Fruit fly (Drosophila melanogaster) whole organism, embryonic: ENCODE measurements around the gene Rbm13.
A peak's percentile ranks its signal among the peaks of the same experiment; 100 is the strongest.

ENCODE experiments used
- Abd-B ChIP-seq: fragments of 200-800 bp; sonication (Bioruptor generic); optimal IDR thresholded peaks from 2 replicates; lab custom pipeline; 2018; ENCODE audit warnings: missing biosample characterization, mild to moderate bottlenecking, missing genetic modification characterization, moderate library complexity
- Atf3 ChIP-seq: fragments of 200-800 bp; sonication (Bioruptor generic); optimal IDR thresholded peaks from 3 replicates; lab custom pipeline; 2016; ENCODE audit warnings: missing biosample characterization, missing genetic modification characterization
- Atf6 ChIP-seq: fragments of 200-800 bp; sonication (Bioruptor generic); IDR thresholded peaks from 2 replicates; pipeline ENCODE4 v1.3.6; 2022; ENCODE audit warnings: missing biosample characterization, missing genetic modification characterization
- Bdp1 ChIP-seq: fragments of 200-800 bp; sonication (Bioruptor generic); optimal IDR thresholded peaks from 3 replicates; lab custom pipeline; 2016; ENCODE audit warnings: missing biosample characterization, missing genetic modification characterization
- CG1024 ChIP-seq: fragments of 200-800 bp; sonication (Bioruptor generic); IDR thresholded peaks from 2 replicates; pipeline ENCODE4 v1.3.6; 2022; ENCODE audit warnings: missing biosample characterization, missing genetic modification characterization
- CG12769 ChIP-seq: fragments of 200-800 bp; sonication (Bioruptor generic); optimal IDR thresholded peaks from 2 replicates; lab custom pipeline; 2019; ENCODE audit warnings: missing biosample characterization, mild to moderate bottlenecking, missing genetic modification characterization, moderate library complexity
- CG16863 ChIP-seq: fragments of 200-800 bp; sonication (Bioruptor generic); optimal IDR thresholded peaks from 3 replicates; lab custom pipeline; 2016; ENCODE audit warnings: missing biosample characterization, missing genetic modification characterization
- CG17186 ChIP-seq: fragments of 200-800 bp; sonication (Bioruptor generic); optimal IDR thresholded peaks from 3 replicates; lab custom pipeline; 2017; ENCODE audit warnings: missing biosample characterization, missing genetic modification reagents, missing genetic modification characterization
- CG2199 ChIP-seq: fragments of 200-800 bp; sonication (Bioruptor generic); IDR thresholded peaks from 3 replicates; pipeline ENCODE4 v1.3.6; 2022; ENCODE audit warnings: missing biosample characterization, missing genetic modification characterization
- CG2202 ChIP-seq: fragments of 200-800 bp; sonication (Bioruptor generic); optimal IDR thresholded peaks from 2 replicates; lab custom pipeline; 2018; ENCODE audit warnings: missing biosample characterization, mild to moderate bottlenecking, missing genetic modification characterization
- CG31224 ChIP-seq: fragments of 200-800 bp; sonication (Bioruptor generic); IDR thresholded peaks from 2 replicates; pipeline ENCODE4 v1.3.6; 2022; ENCODE audit warnings: missing biosample characterization, missing genetic modification characterization
- CG4282 ChIP-seq: fragments of 200-800 bp; sonication (Bioruptor generic); optimal IDR thresholded peaks from 2 replicates; lab custom pipeline; 2016; ENCODE audit warnings: missing biosample characterization, missing genetic modification characterization
- CG4328 ChIP-seq: fragments of 200-800 bp; sonication (Bioruptor generic); optimal IDR thresholded peaks from 3 replicates; lab custom pipeline; 2017; ENCODE audit warnings: missing biosample characterization, missing genetic modification reagents, missing genetic modification characterization
- CG4424 ChIP-seq: fragments of 200-800 bp; sonication (Bioruptor generic); optimal IDR thresholded peaks from 3 replicates; lab custom pipeline; 2016; ENCODE audit warnings: missing biosample characterization, missing genetic modification characterization
- CG6683 ChIP-seq: fragments of 200-800 bp; sonication (Bioruptor generic); optimal IDR thresholded peaks from 2 replicates; lab custom pipeline; 2017; ENCODE audit warnings: missing biosample characterization, mild to moderate bottlenecking, missing genetic modification characterization, missing genetic modification reagents
- CG6765 ChIP-seq: fragments of 200-800 bp; sonication (Bioruptor generic); optimal IDR thresholded peaks from 3 replicates; lab custom pipeline; 2017; ENCODE audit warnings: missing biosample characterization, mild to moderate bottlenecking, missing genetic modification characterization
- CG7839 ChIP-seq: fragments of 200-800 bp; sonication (Bioruptor generic); optimal IDR thresholded peaks from 3 replicates; lab custom pipeline; 2018; ENCODE audit warnings: missing biosample characterization, mild to moderate bottlenecking, missing genetic modification characterization, moderate library complexity
- CG7987 ChIP-seq: fragments of 200-800 bp; sonication (Bioruptor generic); optimal IDR thresholded peaks from 2 replicates; lab custom pipeline; 2018; ENCODE audit warnings: missing biosample characterization, mild to moderate bottlenecking, missing genetic modification characterization, moderate library complexity
- CG8290 ChIP-seq, 3 experiments: fragments of 200-800 bp; sonication (Bioruptor generic); optimal IDR thresholded peaks; 2 replicates each; lab custom pipeline; 2016 to 2019; ENCODE audit warnings: missing biosample characterization in 3 of 3, missing genetic modification characterization in 3 of 3, mild to moderate bottlenecking in 2 of 3, moderate library complexity in 1 of 3
- Dek ChIP-seq: fragments of 200-800 bp; sonication (Bioruptor generic); optimal IDR thresholded peaks from 3 replicates; lab custom pipeline; 2019; ENCODE audit warnings: missing biosample characterization, mild to moderate bottlenecking, missing genetic modification characterization, moderate library complexity
- ERR ChIP-seq: fragments of 200-800 bp; sonication (Bioruptor generic); optimal IDR thresholded peaks from 2 replicates; lab custom pipeline; 2016; ENCODE audit warnings: missing biosample characterization, missing genetic modification characterization
- Gug ChIP-seq: fragments of 200-800 bp; sonication (Bioruptor generic); IDR thresholded peaks from 4 replicates; pipeline ENCODE4 v1.3.6; 2022; ENCODE audit warnings: missing biosample characterization, missing genetic modification characterization
- HLH54F ChIP-seq: fragments of 200-800 bp; sonication (Bioruptor generic); optimal IDR thresholded peaks from 3 replicates; lab custom pipeline; 2016; ENCODE audit warnings: missing biosample characterization, missing genetic modification characterization
- Hey ChIP-seq: fragments of 200-800 bp; sonication (Bioruptor generic); optimal IDR thresholded peaks from 3 replicates; lab custom pipeline; 2018; ENCODE audit warnings: missing biosample characterization, mild to moderate bottlenecking, missing genetic modification characterization
- HmgD ChIP-seq: fragments of 200-800 bp; sonication (Bioruptor generic); optimal IDR thresholded peaks from 3 replicates; lab custom pipeline; 2016; ENCODE audit warnings: missing biosample characterization, missing genetic modification characterization
- Hmr ChIP-seq: fragments of 200-800 bp; sonication (Bioruptor generic); optimal IDR thresholded peaks from 3 replicates; lab custom pipeline; 2017; ENCODE audit warnings: mild to moderate bottlenecking, missing biosample characterization, missing genetic modification reagents, missing genetic modification characterization
- Hr51 ChIP-seq, 2 experiments: fragments of 200-800 bp; sonication (Bioruptor generic); optimal IDR thresholded peaks; 2 replicates in 1 of 2; 3 replicates in 1 of 2; lab custom pipeline; 2016 to 2018; ENCODE audit warnings: missing biosample characterization in 2 of 2, missing genetic modification characterization in 2 of 2, mild to moderate bottlenecking in 1 of 2, moderate library complexity in 1 of 2
- Lpt ChIP-seq: fragments of >200 bp; optimal IDR thresholded peaks from 2 replicates; lab custom pipeline; 2018; ENCODE audit warnings: missing biosample characterization, missing genetic modification characterization
- Meics ChIP-seq: fragments of 200-800 bp; sonication (Bioruptor generic); optimal IDR thresholded peaks from 2 replicates; lab custom pipeline; 2017; ENCODE audit warnings: missing biosample characterization, mild to moderate bottlenecking, missing genetic modification characterization
- Oaz ChIP-seq: fragments of 200-800 bp; sonication (Bioruptor generic); IDR thresholded peaks from 2 replicates; pipeline ENCODE4 v1.3.6; 2022; ENCODE audit warnings: missing biosample characterization, missing genetic modification characterization
- Ptx1 ChIP-seq: fragments of 200-800 bp; sonication (Bioruptor generic); IDR thresholded peaks from 2 replicates; pipeline ENCODE4 v1.3.6; 2022; ENCODE audit warnings: missing biosample characterization, missing genetic modification characterization
- Tbp ChIP-seq: fragments of >200 bp; optimal IDR thresholded peaks from 2 replicates; lab custom pipeline; 2018; ENCODE audit warnings: missing biosample characterization, missing genetic modification characterization
- Xrp1 ChIP-seq: fragments of 200-800 bp; sonication (Bioruptor generic); IDR thresholded peaks from 2 replicates; pipeline ENCODE4 v1.3.6; 2022; ENCODE audit warnings: missing biosample characterization, missing genetic modification characterization
- ap ChIP-seq: fragments of 200-800 bp; sonication (Bioruptor generic); IDR thresholded peaks from 2 replicates; pipeline ENCODE4 v1.3.6; 2022; ENCODE audit warnings: missing biosample characterization, missing genetic modification characterization
- bsh ChIP-seq, 2 experiments: fragments of 200-800 bp; sonication (Bioruptor generic); optimal IDR thresholded peaks; 2 replicates each; lab custom pipeline; 2017 to 2018; ENCODE audit warnings: mild to moderate bottlenecking in 2 of 2, missing biosample characterization in 2 of 2, missing genetic modification characterization in 2 of 2, moderate library complexity in 1 of 2
- dan ChIP-seq: fragments of 200-800 bp; sonication (Bioruptor generic); IDR thresholded peaks from 2 replicates; pipeline ENCODE4 v1.3.6; 2022; ENCODE audit warnings: missing biosample characterization, missing genetic modification characterization
- emc ChIP-seq: fragments of 200-800 bp; sonication (Bioruptor generic); optimal IDR thresholded peaks from 2 replicates; lab custom pipeline; 2016; ENCODE audit warnings: missing biosample characterization, missing genetic modification characterization
- ewg ChIP-seq: fragments of 200-800 bp; sonication (Bioruptor generic); optimal IDR thresholded peaks from 3 replicates; lab custom pipeline; 2017; ENCODE audit warnings: mild to moderate bottlenecking, missing biosample characterization, missing genetic modification reagents, missing genetic modification characterization
- gcm2 ChIP-seq: fragments of 200-800 bp; sonication (Bioruptor generic); optimal IDR thresholded peaks from 2 replicates; lab custom pipeline; 2016; ENCODE audit warnings: missing biosample characterization, missing genetic modification characterization
- hb ChIP-seq: fragments of 200-800 bp; sonication (Bioruptor generic); IDR thresholded peaks from 3 replicates; pipeline ENCODE4 v1.3.6; 2022; ENCODE audit warnings: missing biosample characterization, missing genetic modification characterization; ENCODE audit not compliant: partially characterized antibody
- lmd ChIP-seq: fragments of 200-800 bp; sonication (Bioruptor generic); IDR thresholded peaks from 2 replicates; pipeline ENCODE4 v1.3.6; 2022; ENCODE audit warnings: missing biosample characterization, missing genetic modification characterization
- maf-S ChIP-seq: fragments of 200-800 bp; sonication (Bioruptor generic); optimal IDR thresholded peaks from 2 replicates; lab custom pipeline; 2016; ENCODE audit warnings: missing biosample characterization, missing genetic modification characterization
- nom ChIP-seq: fragments of 200-800 bp; sonication (Bioruptor generic); optimal IDR thresholded peaks from 2 replicates; lab custom pipeline; 2017; ENCODE audit warnings: missing biosample characterization, missing genetic modification characterization, mild to moderate bottlenecking, moderate library complexity, missing genetic modification reagents
- oc ChIP-seq: fragments of 200-800 bp; sonication (Bioruptor generic); optimal IDR thresholded peaks from 2 replicates; lab custom pipeline; 2018; ENCODE audit warnings: missing biosample characterization, mild to moderate bottlenecking, missing genetic modification characterization, moderate library complexity
- pum ChIP-seq: fragments of 200-800 bp; sonication (Bioruptor generic); optimal IDR thresholded peaks from 2 replicates; lab custom pipeline; 2016; ENCODE audit warnings: missing biosample characterization, missing genetic modification characterization
- pzg ChIP-seq: fragments of 200-800 bp; sonication (Bioruptor generic); optimal IDR thresholded peaks from 3 replicates; lab custom pipeline; 2018; ENCODE audit warnings: missing biosample characterization, mild to moderate bottlenecking, missing genetic modification characterization, moderate library complexity
- shn ChIP-seq: fragments of 200-800 bp; sonication (Bioruptor generic); optimal IDR thresholded peaks from 3 replicates; lab custom pipeline; 2016; ENCODE audit warnings: missing biosample characterization, missing genetic modification characterization
- slbo ChIP-seq: fragments of 200-800 bp; sonication (Bioruptor generic); IDR thresholded peaks from 2 replicates; pipeline ENCODE4 v1.3.6; 2022; ENCODE audit warnings: missing biosample characterization, missing genetic modification characterization
- slp2 ChIP-seq: fragments of 200-800 bp; sonication (Bioruptor generic); optimal IDR thresholded peaks from 2 replicates; lab custom pipeline; 2016; ENCODE audit warnings: missing biosample characterization, missing genetic modification characterization

Rbm13 gene

DNA sequence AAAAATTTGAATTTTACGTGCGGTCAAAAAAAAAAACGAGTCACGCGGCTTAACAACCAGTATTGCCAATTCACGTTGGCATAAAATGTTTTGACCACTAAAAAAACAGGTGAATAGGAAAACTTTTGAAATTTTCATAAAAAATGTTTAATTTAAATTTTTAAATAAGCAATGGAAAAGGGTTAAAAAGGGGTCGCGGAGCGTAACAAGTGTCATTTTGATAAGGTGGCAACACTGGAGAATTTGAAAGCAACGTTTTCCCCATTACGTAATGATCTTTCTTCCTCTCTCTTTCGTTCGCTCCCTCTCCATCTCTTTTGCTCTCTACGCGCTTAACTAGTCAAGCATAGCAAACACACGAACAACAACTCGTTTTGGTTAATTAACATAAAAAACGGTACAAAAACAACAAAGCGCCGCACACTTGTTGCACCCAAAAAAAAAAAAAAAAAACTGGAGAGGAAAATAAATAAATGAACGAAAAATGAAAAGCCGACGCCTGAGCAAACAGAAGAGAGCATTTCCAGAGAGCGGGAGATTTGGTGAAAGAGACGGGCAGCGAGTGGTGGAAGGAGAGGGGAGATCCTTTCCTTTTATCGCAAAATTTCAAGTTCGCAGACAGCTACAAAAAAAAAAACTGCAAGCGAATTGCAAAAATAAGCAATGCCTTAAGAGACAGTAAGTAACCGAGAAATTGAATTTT is 7.0 kb upstream of the Rbm13 start (continued):
- TF ChIP-seq CG2199 (GFP tag; lab: Robert Waterston, UW), result 0 out of 3 replicates have a peak, but pooled peaks have one; percentile 66
- peak; percentile 66 for TF ChIP-seq CG8290 (GFP tag; optimal IDR thresholded peaks at IDR 0.05; lab: Kevin White, UChicago)
- TF ChIP-seq CG8290 (tag; optimal IDR thresholded peaks at IDR 0.05; lab: Kevin White, UChicago), result peak in 1 of 2 experiments; percentile 63
- TF ChIP-seq Gug, result peak; percentile 35; the same call in 3 of the 4 replicates
- peak; percentile 60 for TF ChIP-seq pum (GFP tag; lab: Kevin White, UChicago)
- no peak for TF ChIP-seq CG6765 (GFP tag; lab: Kevin White, UChicago)
- TF ChIP-seq Hr51 (GFP tag; optimal IDR thresholded peaks at IDR 0.05; lab: Kevin White, UChicago), result peak; percentile 9 to 89
- no peak for TF ChIP-seq Tbp (GFP tag; lab: Kevin White, UChicago)
- TF ChIP-seq maf-S, result peak; percentile 35
- TF ChIP-seq Hmr (GFP tag; lab: Kevin White, UChicago), result peak; percentile 45
- peak; percentile 84 for TF ChIP-seq CG7839
- TF ChIP-seq CG17186 (GFP tag; lab: Kevin White, UChicago), result no peak
- TF ChIP-seq emc (GFP tag; lab: Kevin White, UChicago), result no peak
- peak; percentile 73 for TF ChIP-seq ewg (GFP tag; lab: Kevin White, UChicago)
- peak; percentile 49 for TF ChIP-seq CG6683
- peak; percentile 21; the same call in 1 of the 2 replicates for TF ChIP-seq Oaz
- peak; percentile 20 for TF ChIP-seq gcm2 (GFP tag; lab: Kevin White, UChicago)
- peak; percentile 24 for TF ChIP-seq CG12769 (tag; lab: Kevin White, UChicago)
- TF ChIP-seq slbo (GFP tag; lab: Robert Waterston, UW), result peak; percentile 61
- no peak for TF ChIP-seq ERR (GFP tag; lab: Kevin White, UChicago)
- TF ChIP-seq CG1024 (GFP tag; lab: Robert Waterston, UW), result peak; percentile 64
- peak; percentile 47 for TF ChIP-seq CG4328 (GFP tag; lab: Kevin White, UChicago)
- peak; percentile 33 for TF ChIP-seq Bdp1 (GFP tag; lab: Kevin White, UChicago)
- peak; percentile 65 for TF ChIP-seq Dek
- peak; percentile 79 for TF ChIP-seq lmd (GFP tag; lab: Robert Waterston, UW)
- TF ChIP-seq Atf3 (GFP tag; lab: Kevin White, UChicago), result peak; percentile 50
- no peak for TF ChIP-seq pzg (GFP tag; lab: Kevin White, UChicago)
- TF ChIP-seq Meics (GFP tag; lab: Kevin White, UChicago), result peak; percentile 66
- TF ChIP-seq Lpt, result no peak
- peak; percentile 68 for TF ChIP-seq CG2202 (tag; lab: Kevin White, UChicago)
- peak; percentile 62 for TF ChIP-seq slp2
- peak; percentile 71 for TF ChIP-seq Atf6 (GFP tag; lab: Robert Waterston, UW)
- peak; percentile 75 for TF ChIP-seq ap (GFP tag; lab: Robert Waterston, UW)
- peak; percentile 47 for TF ChIP-seq HLH54F (GFP tag; lab: Kevin White, UChicago)
- TF ChIP-seq CG4424, result peak; percentile 72
- peak; percentile 83 for TF ChIP-seq Ptx1
- TF ChIP-seq hb (GFP tag; lab: Robert Waterston, UW), result no peak
- peak; percentile 7 for TF ChIP-seq CG4282 (GFP tag; lab: Kevin White, UChicago)
- TF ChIP-seq CG16863, result peak; percentile 31
- TF ChIP-seq bsh (GFP tag; optimal IDR thresholded peaks at IDR 0.05; lab: Kevin White, UChicago), result peak; percentile 24 to 89
- peak; percentile 85 for TF ChIP-seq Xrp1
- no peak for TF ChIP-seq Hey (tag; lab: Kevin White, UChicago)
- TF ChIP-seq CG7987 (GFP tag; lab: Kevin White, UChicago), result no peak
- peak; percentile 7 for TF ChIP-seq shn (GFP tag; lab: Kevin White, UChicago)
- TF ChIP-seq Abd-B (GFP tag; lab: Kevin White, UChicago), result peak; percentile 59
- TF ChIP-seq dan (GFP tag; lab: Robert Waterston, UW), result no peak
- TF ChIP-seq HmgD (GFP tag; lab: Kevin White, UChicago), result no peak
- peak; percentile 90 for TF ChIP-seq oc (tag; lab: Kevin White, UChicago)
- no peak for TF ChIP-seq nom (GFP tag; lab: Kevin White, UChicago)
- peak; percentile 36; the same call in 1 of the 2 replicates for TF ChIP-seq CG31224 (GFP tag; lab: Robert Waterston, UW)
